Worm (Caenorhabditis elegans) whole organism, L2 larva: ENCODE data around the gene zip-8.

ENCODE experiments used
- Y55F3AM.14 ChIP-seq: fragments of 200-800 bp; sonication (Bioruptor generic); optimal IDR thresholded peaks from 2 replicates; lab custom pipeline; 2018; ENCODE audit warnings: mild to moderate bottlenecking, missing genetic modification characterization, missing compliant biosample characterization
- alr-1 ChIP-seq: fragments of 150-350 bp; optimal IDR thresholded peaks from 2 replicates; lab custom pipeline; 2014; ENCODE audit warnings: missing biosample characterization, missing genetic modification characterization
- aly-2 ChIP-seq: fragments of 150-350 bp; optimal IDR thresholded peaks from 2 replicates; lab custom pipeline; 2014; ENCODE audit warnings: missing biosample characterization, missing genetic modification characterization
- ama-1 ChIP-seq: fragments of 150-350 bp; optimal IDR thresholded peaks from 2 replicates; lab custom pipeline; 2018; ENCODE audit warnings: inconsistent platforms
- blmp-1 ChIP-seq: sonication (generic microtip); optimal IDR thresholded peaks from 2 replicates; lab custom pipeline; 2017; ENCODE audit warnings: missing genetic modification characterization, mild to moderate bottlenecking, missing compliant biosample characterization, antibody characterized with exemption, moderate library complexity; ENCODE audit not compliant: insufficient read depth
- ceh-16 ChIP-seq: fragments of 150-350 bp; optimal IDR thresholded peaks from 2 replicates; lab custom pipeline; 2014; ENCODE audit warnings: missing biosample characterization, missing genetic modification characterization
- ceh-82 ChIP-seq: fragments of 150-350 bp; optimal IDR thresholded peaks from 2 replicates; lab custom pipeline; 2014; ENCODE audit warnings: missing biosample characterization, missing genetic modification characterization
- crh-2 ChIP-seq: sonication (generic microtip); optimal IDR thresholded peaks from 2 replicates; lab custom pipeline; 2017; ENCODE audit warnings: missing biosample characterization, missing genetic modification characterization
- dmd-4 ChIP-seq: sonication (generic microtip); optimal IDR thresholded peaks from 2 replicates; lab custom pipeline; 2017; ENCODE audit warnings: missing biosample characterization, missing genetic modification characterization
- egl-27 ChIP-seq: sonication (generic microtip); optimal IDR thresholded peaks from 3 replicates; lab custom pipeline; 2017; ENCODE audit warnings: missing biosample characterization, missing genetic modification reagents, missing genetic modification characterization
- elt-3 ChIP-seq: sonication (generic microtip); optimal IDR thresholded peaks from 2 replicates; lab custom pipeline; 2017; ENCODE audit warnings: missing biosample characterization, missing genetic modification characterization
- fos-1 ChIP-seq: fragments of 150-350 bp; optimal IDR thresholded peaks from 2 replicates; lab custom pipeline; 2014; ENCODE audit warnings: missing biosample characterization, missing genetic modification characterization
- gmeb-1 ChIP-seq: fragments of 150-350 bp; optimal IDR thresholded peaks from 2 replicates; lab custom pipeline; 2014; ENCODE audit warnings: missing biosample characterization, missing genetic modification characterization
- lin-13 ChIP-seq: fragments of 150-350 bp; optimal IDR thresholded peaks from 2 replicates; lab custom pipeline; 2014; ENCODE audit warnings: missing biosample characterization, missing genetic modification reagents, missing genetic modification characterization
- mbf-1 ChIP-seq: sonication (generic microtip); optimal IDR thresholded peaks from 2 replicates; lab custom pipeline; 2017; ENCODE audit warnings: missing biosample characterization, missing genetic modification characterization
- mdl-1 ChIP-seq, 2 experiments: fragments of 150-350 bp in 1 of 2; sonication (generic microtip) in 1 of 2; optimal IDR thresholded peaks; 2 replicates each; lab custom pipeline; 2017; ENCODE audit warnings: missing biosample characterization in 2 of 2, missing genetic modification characterization in 2 of 2
- nhr-10 ChIP-seq: sonication (generic microtip); optimal IDR thresholded peaks from 2 replicates; lab custom pipeline; 2017; ENCODE audit warnings: missing biosample characterization, missing genetic modification characterization
- nhr-11 ChIP-seq: fragments of 150-350 bp; optimal IDR thresholded peaks from 2 replicates; lab custom pipeline; 2014; ENCODE audit warnings: missing biosample characterization, missing genetic modification characterization
- nhr-12 ChIP-seq: fragments of 150-350 bp; optimal IDR thresholded peaks from 2 replicates; lab custom pipeline; 2014; ENCODE audit warnings: missing biosample characterization, missing genetic modification characterization
- nhr-21 ChIP-seq: fragments of 150-350 bp; optimal IDR thresholded peaks from 2 replicates; lab custom pipeline; 2014; ENCODE audit warnings: missing biosample characterization, missing genetic modification characterization
- nhr-23 ChIP-seq: fragments of 150-350 bp; optimal IDR thresholded peaks from 2 replicates; lab custom pipeline; 2014; ENCODE audit warnings: missing biosample characterization, missing genetic modification reagents, missing genetic modification characterization
- nhr-237 ChIP-seq: fragments of 150-350 bp; optimal IDR thresholded peaks from 2 replicates; lab custom pipeline; 2014; ENCODE audit warnings: missing biosample characterization, missing genetic modification characterization
- nhr-25 ChIP-seq: fragments of 150-350 bp; sonication (generic microtip); optimal IDR thresholded peaks from 3 replicates; lab custom pipeline; 2014; ENCODE audit warnings: missing biosample characterization, missing genetic modification characterization
- nhr-6 ChIP-seq: fragments of 150-350 bp; optimal IDR thresholded peaks from 2 replicates; lab custom pipeline; 2014; ENCODE audit warnings: missing biosample characterization, missing genetic modification characterization
- nhr-77 ChIP-seq: fragments of 150-350 bp; optimal IDR thresholded peaks from 2 replicates; lab custom pipeline; 2014; ENCODE audit warnings: missing biosample characterization, missing genetic modification characterization
- sem-4 ChIP-seq: fragments of 150-350 bp; optimal IDR thresholded peaks from 2 replicates; lab custom pipeline; 2014; ENCODE audit warnings: missing biosample characterization, missing genetic modification reagents, missing genetic modification characterization
- sma-3 ChIP-seq: sonication (generic microtip); optimal IDR thresholded peaks from 2 replicates; lab custom pipeline; 2016; ENCODE audit warnings: missing genetic modification reagents, missing genetic modification characterization, missing compliant biosample characterization
- sma-9 ChIP-seq, 2 experiments: fragments of 150-350 bp in 1 of 2; sonication (generic microtip) in 1 of 2; optimal IDR thresholded peaks; 2 replicates each; lab custom pipeline; 2014 to 2016; ENCODE audit warnings: missing genetic modification characterization in 2 of 2, mild to moderate bottlenecking in 1 of 2, missing biosample characterization in 1 of 2, missing compliant biosample characterization in 1 of 2, missing genetic modification reagents in 1 of 2, moderate library complexity in 1 of 2
- snpc-4 ChIP-seq: fragments of 150-350 bp; optimal IDR thresholded peaks from 2 replicates; lab custom pipeline; 2014; ENCODE audit warnings: missing biosample characterization, missing genetic modification characterization
- unc-39 ChIP-seq: fragments of 150-350 bp; optimal IDR thresholded peaks from 2 replicates; lab custom pipeline; 2014; ENCODE audit warnings: missing biosample characterization, missing genetic modification characterization
- unc-62 ChIP-seq: fragments of 150-350 bp; optimal IDR thresholded peaks from 2 replicates; lab custom pipeline; 2014; ENCODE audit warnings: missing biosample characterization, missing genetic modification reagents, missing genetic modification characterization
- ztf-1 ChIP-seq: fragments of 200-800 bp; sonication (Bioruptor generic); conservative IDR thresholded peaks from 2 replicates; pipeline ENCODE4 v1.3.6; 2022; ENCODE audit warnings: missing genetic modification characterization, missing compliant biosample characterization
- ztf-11 ChIP-seq: sonication (generic microtip); optimal IDR thresholded peaks from 2 replicates; lab custom pipeline; 2017; ENCODE audit warnings: missing biosample characterization, missing genetic modification characterization
- ztf-4 ChIP-seq: fragments of 150-350 bp; optimal IDR thresholded peaks from 2 replicates; lab custom pipeline; 2014; ENCODE audit warnings: missing biosample characterization, missing genetic modification characterization

Gene zip-8

ce11 chrIII:6431766-6432228 lies 47.0 kb upstream of the zip-8 start, which contains the start of the genes mrps-17 and txdc-9 (continued):
- no peak for TF ChIP-seq ama-1 (lab: Kevin White, UChicago)
- TF ChIP-seq ceh-82 (tag; lab: Kevin White, UChicago) = no peak
- TF ChIP-seq alr-1 (tag; lab: Kevin White, UChicago) = peak; percentile 94
- peak; percentile 65 for TF ChIP-seq sma-3 (GFP tag; lab: Kevin White, UChicago)
- TF ChIP-seq ztf-11 (tag; lab: Kevin White, UChicago) = no peak
- no peak for TF ChIP-seq nhr-12 (tag; lab: Kevin White, UChicago)
- no peak for TF ChIP-seq Y55F3AM.14 (GFP tag; lab: Kevin White, UChicago)
- no peak for TF ChIP-seq ztf-1 (GFP tag; lab: Robert Waterston, UW)
- peak; percentile 38 for TF ChIP-seq ztf-4
- TF ChIP-seq lin-13 (GFP tag; lab: Kevin White, UChicago) = no peak

- TF ChIP-seq dmd-4 (tag; lab: Kevin White, UChicago) (no peak), nhr-25 (no peak), unc-39 (tag; lab: Kevin White, UChicago) (no peak), nhr-237 (tag; lab: Kevin White, UChicago) (no peak), unc-62 (GFP tag; lab: Kevin White, UChicago) (no peak)
These were observed 45.8 kb upstream of the zip-8 start, which contains the start of gene vps-16 for ce11 chrIII:6432939-6433338. vps-16 (plus strand) TSS chrIII:6433239.

- TF ChIP-seq mbf-1 (tag; lab: Kevin White, UChicago) = no peak
- TF ChIP-seq crh-2 (tag; lab: Kevin White, UChicago) = no peak
- no peak for TF ChIP-seq sma-9 (GFP tag; optimal IDR thresholded peaks at IDR 0.05; lab: Kevin White, UChicago)
- TF ChIP-seq sma-9 (tag; optimal IDR thresholded peaks at IDR 0.05; lab: Kevin White, UChicago) = no peak
- no peak for TF ChIP-seq unc-39 (tag; lab: Kevin White, UChicago)
- TF ChIP-seq nhr-237 (tag; lab: Kevin White, UChicago) = no peak
- TF ChIP-seq ztf-11 (tag; lab: Kevin White, UChicago) = no peak
- TF ChIP-seq nhr-11 (tag; lab: Kevin White, UChicago) = no peak
- no peak for TF ChIP-seq nhr-23 (tag; lab: Kevin White, UChicago)
- TF ChIP-seq gmeb-1 = no peak
- no peak for TF ChIP-seq sma-3 (GFP tag; lab: Kevin White, UChicago)
- no peak for TF ChIP-seq egl-27
- TF ChIP-seq nhr-6 = no peak
These were observed 42.4 kb upstream of the zip-8 start, which contains the start of gene C05D11.1 for ce11 chrIII:6436308-6436707. C05D11.1 (plus strand) TSS chrIII:6436608.

- no peak for TF ChIP-seq egl-27
- TF ChIP-seq nhr-11 (tag; lab: Kevin White, UChicago) = no peak
- no peak for TF ChIP-seq nhr-77
- TF ChIP-seq nhr-6 = no peak
- no peak for TF ChIP-seq mdl-1 (tag; optimal IDR thresholded peaks at IDR 0.05; lab: Kevin White, UChicago)
- no peak for TF ChIP-seq ztf-4
- TF ChIP-seq ztf-1 (GFP tag; lab: Robert Waterston, UW) = no peak
- no peak for TF ChIP-seq elt-3 (tag; lab: Kevin White, UChicago)
- TF ChIP-seq sem-4 (tag; lab: Kevin White, UChicago) = no peak
- no peak for TF ChIP-seq aly-2 (tag; lab: Kevin White, UChicago)
- TF ChIP-seq nhr-10 (tag; lab: Kevin White, UChicago) = no peak
- no peak for TF ChIP-seq snpc-4 (tag; lab: Kevin White, UChicago)
- no peak for TF ChIP-seq ztf-11 (tag; lab: Kevin White, UChicago)
- TF ChIP-seq nhr-23 (tag; lab: Kevin White, UChicago) = no peak
- TF ChIP-seq blmp-1 (tag; lab: Kevin White, UChicago) = no peak
- no peak for TF ChIP-seq fos-1 (tag; lab: Kevin White, UChicago)
- TF ChIP-seq nhr-25 = no peak
- no peak for TF ChIP-seq ceh-16 (tag; lab: Kevin White, UChicago)
- TF ChIP-seq gmeb-1 = no peak
- no peak for TF ChIP-seq nhr-21 (tag; lab: Kevin White, UChicago)
- TF ChIP-seq, all 48 proteins: peak for 0
These were observed 38.9 kb upstream of the zip-8 start for ce11 chrIII:6439854-6440253.
